Worm (Caenorhabditis elegans) whole organism, mixed stage, embryonic: ENCODE measurements around the gene T18D3.6.

Experiments used
- elt-3 ChIP-seq: fragments of 150-350 bp; optimal IDR thresholded peaks from 2 replicates; lab custom pipeline; 2014; ENCODE audit warnings: missing biosample characterization, missing genetic modification characterization
- flh-1 ChIP-seq: fragments of 200-800 bp; sonication (Bioruptor generic); optimal IDR thresholded peaks from 2 replicates; lab custom pipeline; 2018; ENCODE audit warnings: mild to moderate bottlenecking, missing genetic modification characterization, moderate library complexity, missing compliant biosample characterization
- lin-13 ChIP-seq: fragments of 150-350 bp; optimal IDR thresholded peaks from 2 replicates; lab custom pipeline; 2014; ENCODE audit warnings: missing biosample characterization, missing genetic modification characterization
- lsy-2 ChIP-seq: fragments of 150-350 bp; optimal IDR thresholded peaks from 2 replicates; lab custom pipeline; 2014; ENCODE audit warnings: missing biosample characterization, missing genetic modification characterization
- mls-2 ChIP-seq: sonication (generic microtip); optimal IDR thresholded peaks from 2 replicates; lab custom pipeline; 2016; ENCODE audit warnings: mild to moderate bottlenecking, missing genetic modification characterization, moderate library complexity, missing compliant biosample characterization
- nhr-28 ChIP-seq: fragments of 150-350 bp; optimal IDR thresholded peaks from 2 replicates; lab custom pipeline; 2014; ENCODE audit warnings: missing biosample characterization, missing genetic modification characterization
- unc-62 ChIP-seq: fragments of 150-350 bp; optimal IDR thresholded peaks from 2 replicates; lab custom pipeline; 2014; ENCODE audit warnings: missing biosample characterization, missing genetic modification reagents, missing genetic modification characterization
- zip-8 ChIP-seq: fragments of 150-350 bp; optimal IDR thresholded peaks from 2 replicates; lab custom pipeline; 2014; ENCODE audit warnings: missing biosample characterization, missing genetic modification characterization

- peak; percentile 86 for TF ChIP-seq mls-2 (tag; lab: Kevin White, UChicago)
- no peak for TF ChIP-seq elt-3 (tag; lab: Kevin White, UChicago)
- TF ChIP-seq zip-8 (tag; lab: Kevin White, UChicago), result no peak
- no peak for TF ChIP-seq lsy-2
- TF ChIP-seq nhr-28 (tag; lab: Kevin White, UChicago), result no peak
- TF ChIP-seq flh-1 (GFP tag; lab: Kevin White, UChicago), result peak; percentile 18
- TF ChIP-seq unc-62 (GFP tag; lab: Kevin White, UChicago), result peak; percentile 37
- TF ChIP-seq lin-13 (tag; lab: Kevin White, UChicago), result peak; percentile 4
These were observed 2.5 kb downstream of the T18D3.6 start for ce11 chrX:12452143-12452570.
